Worm (Caenorhabditis elegans): ENCODE measurements around the gene kel-10.

DNA sequence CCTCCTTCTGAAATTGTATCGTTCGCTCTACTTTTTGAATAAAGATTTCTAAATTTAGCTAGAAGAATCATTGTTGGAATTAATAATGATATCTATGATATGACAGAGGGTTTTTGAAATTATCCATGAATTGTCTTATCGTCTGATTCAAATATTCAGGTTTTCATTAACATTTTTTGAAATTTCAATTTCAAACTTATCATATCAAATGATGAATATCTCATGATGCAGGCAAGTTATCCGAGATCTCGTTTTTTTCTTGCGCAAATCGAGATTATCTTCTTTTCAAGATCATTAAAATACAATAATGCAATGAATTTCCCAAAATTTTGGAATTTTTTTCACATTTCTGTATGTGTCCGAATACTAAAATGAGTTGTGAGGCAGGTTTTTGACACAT is 3.3 kb downstream of the kel-10 start, which contains the start of gene spop-1:
- no peak for TF ChIP-seq ceh-2 (tag; optimal IDR thresholded peaks at IDR 0.05)
- no peak for TF ChIP-seq ref-2 (tag; optimal IDR thresholded peaks at IDR 0.05)
- no peak for TF ChIP-seq hlh-15 (tag; optimal IDR thresholded peaks at IDR 0.05)
- no peak for TF ChIP-seq elt-2 (tag; optimal IDR thresholded peaks at IDR 0.05)
- no peak for TF ChIP-seq ceh-22 (tag; optimal IDR thresholded peaks at IDR 0.05)
- no peak for TF ChIP-seq unc-42 (tag; optimal IDR thresholded peaks at IDR 0.05)
- no peak for TF ChIP-seq pqm-1 (tag; optimal IDR thresholded peaks at IDR 0.05)
- TF ChIP-seq tbx-2 (tag; optimal IDR thresholded peaks at IDR 0.05), result no peak
